Fruit fly (Drosophila melanogaster) whole organism, embryonic: ENCODE results near the gene P5CDh2.

ENCODE experiments used
- CG12769 ChIP-seq: fragments of 200-800 bp; sonication (Bioruptor generic); optimal IDR thresholded peaks from 2 replicates; lab custom pipeline; 2019; ENCODE audit warnings: missing biosample characterization, mild to moderate bottlenecking, missing genetic modification characterization, moderate library complexity
- CG13424 ChIP-seq: fragments of 200-800 bp; sonication (Bioruptor generic); optimal IDR thresholded peaks from 2 replicates; lab custom pipeline; 2019; ENCODE audit warnings: missing biosample characterization, mild to moderate bottlenecking, missing genetic modification characterization, moderate library complexity
- CG3726 ChIP-seq: fragments of 200-800 bp; sonication (Bioruptor generic); IDR thresholded peaks from 3 replicates; pipeline ENCODE4, ENCODE4 v1.3.6; 2022; ENCODE audit warnings: missing biosample characterization, missing genetic modification characterization
- CG8290 ChIP-seq, 3 experiments: fragments of 200-800 bp; sonication (Bioruptor generic); optimal IDR thresholded peaks; 2 replicates each; lab custom pipeline; 2016 to 2019; ENCODE audit warnings: missing biosample characterization in 3 of 3, missing genetic modification characterization in 3 of 3, mild to moderate bottlenecking in 2 of 3, moderate library complexity in 1 of 3
- PHDP ChIP-seq: fragments of 200-800 bp; sonication (Bioruptor generic); optimal IDR thresholded peaks from 3 replicates; lab custom pipeline; 2018; ENCODE audit warnings: missing biosample characterization, mild to moderate bottlenecking, missing genetic modification characterization, moderate library complexity
- stwl ChIP-seq: fragments of 200-800 bp; sonication (Bioruptor generic); optimal IDR thresholded peaks from 3 replicates; lab custom pipeline; 2018; ENCODE audit warnings: missing biosample characterization, mild to moderate bottlenecking, missing genetic modification characterization, moderate library complexity

dm6 chr3R:21922674-21923323, 45.1 kb downstream of the P5CDh2 start:
- no peak for TF ChIP-seq CG12769
- TF ChIP-seq CG13424 (tag; lab: Kevin White, UChicago) = no peak
- no peak for TF ChIP-seq CG3726 (GFP tag; lab: Robert Waterston, UW)
- no peak for TF ChIP-seq stwl
- no peak for TF ChIP-seq CG8290 (GFP tag; optimal IDR thresholded peaks at IDR 0.05; lab: Kevin White, UChicago)
- no peak for TF ChIP-seq CG8290 (tag; optimal IDR thresholded peaks at IDR 0.05; lab: Kevin White, UChicago)
- no peak for TF ChIP-seq PHDP (tag; lab: Kevin White, UChicago)
